Fruit fly (Drosophila melanogaster): Measurements from ENCODE around the gene HBS1.

Gene HBS1

dm6 chr3L:1865121-1865727 is at the start of gene HBS1, which contains the start of gene CG12025:
Gene HBS1, minus strand, starts transcription at chr3L:1865240.
Gene CG12025, plus strand, starts transcription at chr3L:1865430.
- peak; percentile 68; the same call in 2 of the 3 replicates for TF ChIP-seq fd96Ca (GFP tag; IDR thresholded peaks at IDR 0.05)
- TF ChIP-seq EcR (GFP tag; optimal IDR thresholded peaks at IDR 0.05) = no peak
- peak; percentile 54 for TF ChIP-seq CG15710 (tag; optimal IDR thresholded peaks at IDR 0.05)
- TF ChIP-seq gl (tag; optimal IDR thresholded peaks at IDR 0.05) = no peak
- no peak for TF ChIP-seq CG32121 (GFP tag; IDR thresholded peaks at IDR 0.05)
- TF ChIP-seq CG8159 (tag; optimal IDR thresholded peaks at IDR 0.05) = peak; percentile 56
- peak; percentile 31; the same call in 1 of the 2 replicates for TF ChIP-seq Ets98B (GFP tag; IDR thresholded peaks at IDR 0.05)
- TF ChIP-seq CG14655 (GFP tag; optimal IDR thresholded peaks at IDR 0.05) = no peak
- peak; percentile 14 for TF ChIP-seq CG34367 (tag; optimal IDR thresholded peaks at IDR 0.05)
- no peak for TF ChIP-seq CG10348 (GFP tag; IDR thresholded peaks at IDR 0.05)
- no peak for TF ChIP-seq D1 (tag; optimal IDR thresholded peaks at IDR 0.05)
- TF ChIP-seq CG4496 (GFP tag; IDR thresholded peaks at IDR 0.05) = peak; percentile 57; the same call in 1 of the 3 replicates
- TF ChIP-seq rn (GFP tag; IDR thresholded peaks at IDR 0.05) = no peak
- peak; percentile 44 for TF ChIP-seq CG17806 (tag; optimal IDR thresholded peaks at IDR 0.05)
- no peak for TF ChIP-seq Pif1A (GFP tag; optimal IDR thresholded peaks at IDR 0.05)
- TF ChIP-seq CG12605 (GFP tag; IDR thresholded peaks at IDR 0.05) = no peak
- peak; percentile 42 for TF ChIP-seq CG8301 (tag; optimal IDR thresholded peaks at IDR 0.05)
- TF ChIP-seq Pif1B (GFP tag; optimal IDR thresholded peaks at IDR 0.05) = no peak
- TF ChIP-seq Snoo (tag; optimal IDR thresholded peaks at IDR 0.05) = peak; percentile 2
- peak; percentile 35 for TF ChIP-seq CG9948 (tag; optimal IDR thresholded peaks at IDR 0.05)
- TF ChIP-seq CG13204 (GFP tag; optimal IDR thresholded peaks at IDR 0.05) = no peak

- TF ChIP-seq Snoo (tag; optimal IDR thresholded peaks at IDR 0.05) (no peak), CG9948 (tag; optimal IDR thresholded peaks at IDR 0.05) (no peak), CG34367 (tag; optimal IDR thresholded peaks at IDR 0.05) (no peak), gl (tag; optimal IDR thresholded peaks at IDR 0.05) (no peak), CG15710 (tag; optimal IDR thresholded peaks at IDR 0.05) (no peak), Pif1A (GFP tag; optimal IDR thresholded peaks at IDR 0.05) (no peak), Ets98B (GFP tag; IDR thresholded peaks at IDR 0.05) (no peak), Pif1B (GFP tag; optimal IDR thresholded peaks at IDR 0.05) (no peak), CG14655 (GFP tag; optimal IDR thresholded peaks at IDR 0.05) (no peak), fd96Ca (GFP tag; IDR thresholded peaks at IDR 0.05) (no peak), CG10348 (GFP tag; IDR thresholded peaks at IDR 0.05) (no peak), CG13204 (GFP tag; optimal IDR thresholded peaks at IDR 0.05) (no peak), CG4496 (GFP tag; IDR thresholded peaks at IDR 0.05) (no peak), CG17806 (tag; optimal IDR thresholded peaks at IDR 0.05) (no peak), D1 (tag; optimal IDR thresholded peaks at IDR 0.05) (no peak), rn (GFP tag; IDR thresholded peaks at IDR 0.05) (no peak)
Observed at dm6 chr3L:1914668-1915067, 49.6 kb upstream of the HBS1 start.

DNA sequence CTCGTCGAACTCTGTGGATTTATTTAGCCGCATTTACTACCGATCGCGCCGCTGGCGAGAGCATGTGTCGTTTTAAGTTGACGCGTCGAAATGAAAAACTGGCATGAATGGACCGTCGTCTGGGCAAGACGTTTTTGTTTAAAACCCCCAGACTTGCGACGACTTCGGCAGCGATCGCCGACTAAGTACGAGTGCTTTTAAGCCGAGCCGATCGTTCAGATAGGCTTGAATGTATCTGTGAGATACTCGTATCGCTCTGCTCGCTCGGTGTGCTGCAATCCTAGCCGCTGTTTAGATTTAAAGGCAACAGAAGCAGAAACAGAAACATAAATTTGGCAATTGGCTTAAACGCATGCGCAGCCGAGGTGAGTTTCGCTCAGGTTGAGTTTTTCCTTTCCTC is 45.1 kb upstream of the HBS1 start, which contains the start of gene dsb:
dsb (minus strand) TSS at position 91 of the 400 bp plus-strand sequence.
- TF ChIP-seq CG13204 (GFP tag; optimal IDR thresholded peaks at IDR 0.05) (peak; percentile 7), Pif1B (GFP tag; optimal IDR thresholded peaks at IDR 0.05) (no peak), CG8159 (tag; optimal IDR thresholded peaks at IDR 0.05) (no peak)

DNA sequence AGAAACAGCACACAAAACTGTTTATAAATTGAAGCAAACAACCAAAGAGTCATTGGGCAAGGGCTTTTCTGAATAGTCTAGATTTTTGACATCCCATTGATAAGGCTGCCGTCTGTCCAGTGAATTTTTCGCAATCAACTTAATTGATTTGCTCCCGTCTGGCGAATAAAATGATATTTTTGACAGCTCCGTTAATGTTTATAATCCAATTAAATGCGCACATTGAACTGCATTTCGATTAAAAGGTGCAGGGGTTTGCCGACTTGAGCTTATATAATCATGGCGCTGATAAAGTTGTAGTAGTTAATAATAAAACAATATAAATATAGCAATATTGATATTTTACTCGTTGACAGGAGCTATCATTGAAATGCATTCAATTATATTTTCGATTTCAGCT is 44.0 kb upstream of the HBS1 start:
- TF ChIP-seq Snoo (tag; optimal IDR thresholded peaks at IDR 0.05) (no peak), D1 (tag; optimal IDR thresholded peaks at IDR 0.05) (no peak), gl (tag; optimal IDR thresholded peaks at IDR 0.05) (no peak), CG13204 (GFP tag; optimal IDR thresholded peaks at IDR 0.05) (no peak), CG4496 (GFP tag; IDR thresholded peaks at IDR 0.05) (no peak), CG9948 (tag; optimal IDR thresholded peaks at IDR 0.05) (no peak), CG8159 (tag; optimal IDR thresholded peaks at IDR 0.05) (no peak), rn (GFP tag; IDR thresholded peaks at IDR 0.05) (no peak), CG8301 (tag; optimal IDR thresholded peaks at IDR 0.05) (no peak), Pif1A (GFP tag; optimal IDR thresholded peaks at IDR 0.05) (no peak), CG34367 (tag; optimal IDR thresholded peaks at IDR 0.05) (no peak)

DNA sequence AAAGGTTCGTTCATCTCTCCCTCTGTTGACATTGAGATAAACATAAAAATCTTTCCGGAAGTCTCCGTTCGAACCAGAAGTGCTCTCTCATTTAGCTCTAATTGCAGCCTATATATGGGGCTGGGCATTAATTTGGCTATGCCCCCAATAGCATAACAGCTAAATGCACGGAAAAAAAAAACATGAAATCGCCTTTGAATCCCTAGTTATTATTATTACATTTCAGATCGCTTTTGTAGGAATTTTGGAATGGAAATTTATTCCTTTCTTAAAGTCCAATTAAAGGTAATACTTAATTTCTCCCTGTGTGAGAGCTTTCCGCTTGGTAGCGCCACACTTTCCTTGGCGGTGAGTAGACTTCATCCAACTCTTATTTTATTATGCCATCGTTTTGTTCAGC is 41.2 kb upstream of the HBS1 start:
- peak; percentile 19 for TF ChIP-seq Pif1A (GFP tag; optimal IDR thresholded peaks at IDR 0.05)
- no peak for TF ChIP-seq CG15710 (tag; optimal IDR thresholded peaks at IDR 0.05)
- TF ChIP-seq EcR (GFP tag; optimal IDR thresholded peaks at IDR 0.05) = no peak
- TF ChIP-seq CG34367 (tag; optimal IDR thresholded peaks at IDR 0.05) = no peak
- TF ChIP-seq Snoo (tag; optimal IDR thresholded peaks at IDR 0.05) = no peak
- TF ChIP-seq CG10348 (GFP tag; IDR thresholded peaks at IDR 0.05) = no peak
- no peak for TF ChIP-seq CG9948 (tag; optimal IDR thresholded peaks at IDR 0.05)
- no peak for TF ChIP-seq gl (tag; optimal IDR thresholded peaks at IDR 0.05)
- TF ChIP-seq CG14655 (GFP tag; optimal IDR thresholded peaks at IDR 0.05) = no peak
- TF ChIP-seq CG8159 (tag; optimal IDR thresholded peaks at IDR 0.05) = peak; percentile 4
- TF ChIP-seq fd96Ca (GFP tag; IDR thresholded peaks at IDR 0.05) = no peak
- TF ChIP-seq CG32121 (GFP tag; IDR thresholded peaks at IDR 0.05) = no peak
- TF ChIP-seq Pif1B (GFP tag; optimal IDR thresholded peaks at IDR 0.05) = no peak
- TF ChIP-seq CG13204 (GFP tag; optimal IDR thresholded peaks at IDR 0.05) = no peak
- no peak; the same call in 2 of the 3 replicates for TF ChIP-seq CG4496 (GFP tag; IDR thresholded peaks at IDR 0.05)
- no peak for TF ChIP-seq rn (GFP tag; IDR thresholded peaks at IDR 0.05)
- TF ChIP-seq CG17806 (tag; optimal IDR thresholded peaks at IDR 0.05) = no peak

DNA sequence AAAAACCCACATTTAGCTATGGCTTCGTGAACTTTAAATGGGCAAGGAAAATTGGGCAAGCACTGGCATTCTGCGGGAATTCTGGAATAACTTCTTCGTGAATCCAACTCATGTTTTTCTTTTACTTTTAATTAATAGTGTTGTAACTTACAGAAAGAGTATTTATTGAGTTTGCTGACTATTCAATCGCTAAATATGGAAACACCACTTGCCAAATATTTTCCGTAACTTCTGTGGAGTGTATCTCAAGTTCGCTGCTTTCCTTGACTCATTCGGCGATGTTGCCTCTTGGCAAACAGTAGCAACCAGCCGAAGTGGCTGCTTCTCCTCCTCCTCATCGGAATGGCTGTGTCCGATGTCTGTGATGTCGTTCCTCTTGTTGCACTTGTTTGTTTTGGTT is 40.2 kb upstream of the HBS1 start:
- TF ChIP-seq CG8301 (tag; optimal IDR thresholded peaks at IDR 0.05) (peak; percentile 36), CG15710 (tag; optimal IDR thresholded peaks at IDR 0.05) (peak; percentile 23), CG14655 (GFP tag; optimal IDR thresholded peaks at IDR 0.05) (peak; percentile 14), CG4496 (GFP tag; IDR thresholded peaks at IDR 0.05) (no peak), CG17806 (tag; optimal IDR thresholded peaks at IDR 0.05) (no peak), Pif1A (GFP tag; optimal IDR thresholded peaks at IDR 0.05) (peak; percentile 39), D1 (tag; optimal IDR thresholded peaks at IDR 0.05) (no peak), CG10348 (GFP tag; IDR thresholded peaks at IDR 0.05) (no peak), CG9948 (tag; optimal IDR thresholded peaks at IDR 0.05) (no peak), Ets98B (GFP tag; IDR thresholded peaks at IDR 0.05) (no peak), CG12605 (GFP tag; IDR thresholded peaks at IDR 0.05) (no peak), fd96Ca (GFP tag; IDR thresholded peaks at IDR 0.05) (peak; percentile 47; the same call in 2 of the 3 replicates), rn (GFP tag; IDR thresholded peaks at IDR 0.05) (no peak), gl (tag; optimal IDR thresholded peaks at IDR 0.05) (no peak), EcR (GFP tag; optimal IDR thresholded peaks at IDR 0.05) (no peak), Pif1B (GFP tag; optimal IDR thresholded peaks at IDR 0.05) (peak; percentile 12), CG8159 (tag; optimal IDR thresholded peaks at IDR 0.05) (peak; percentile 40), CG32121 (GFP tag; IDR thresholded peaks at IDR 0.05) (peak; percentile 19; the same call in 1 of the 2 replicates), CG34367 (tag; optimal IDR thresholded peaks at IDR 0.05) (no peak)
